Worm (Caenorhabditis elegans): Measurements from ENCODE around the gene twk-35.

DNA sequence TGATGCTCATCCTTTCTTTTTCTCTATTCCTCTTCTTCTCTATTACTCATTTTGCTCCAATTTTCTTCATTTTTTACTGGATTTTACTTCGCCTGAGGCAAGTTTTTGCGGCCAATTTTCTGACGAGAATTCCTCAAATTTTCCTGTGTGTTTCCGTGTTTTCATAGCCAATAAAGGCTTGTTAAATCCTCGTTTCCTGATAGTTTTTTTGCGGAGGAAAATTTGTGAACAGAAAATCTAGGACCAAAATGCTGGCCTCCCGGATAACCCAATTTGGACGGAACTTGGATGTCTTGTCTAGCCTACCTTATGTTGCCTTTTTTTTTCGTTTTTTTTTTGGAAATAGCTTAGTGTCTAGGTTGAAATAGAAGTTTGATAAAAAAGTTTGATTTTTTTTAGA lies 49.1 kb upstream of the twk-35 start:
- TF ChIP-seq hnd-1 (tag; optimal IDR thresholded peaks at IDR 0.05) (no peak), ama-1 (optimal IDR thresholded peaks at IDR 0.05) (no peak), aly-1 (tag; optimal IDR thresholded peaks at IDR 0.05) (no peak), flt-1 (GFP tag; IDR thresholded peaks at IDR 0.05) (no peak), tbx-37 (GFP tag; conservative IDR thresholded peaks at IDR 0.05) (no peak), pes-1 (GFP tag; IDR thresholded peaks at IDR 0.05) (no peak), scrt-1 (GFP tag; IDR thresholded peaks at IDR 0.05) (no peak), sea-1 (GFP tag; conservative IDR thresholded peaks at IDR 0.05) (no peak), B0310.2 (tag; optimal IDR thresholded peaks at IDR 0.05) (no peak), hmbx-1 (tag; optimal IDR thresholded peaks at IDR 0.05) (no peak), ceh-36 (tag; optimal IDR thresholded peaks at IDR 0.05) (no peak), ets-7 (tag; optimal IDR thresholded peaks at IDR 0.05) (no peak), ceh-13 (GFP tag; optimal IDR thresholded peaks at IDR 0.05) (no peak), F13C5.2 (tag; optimal IDR thresholded peaks at IDR 0.05) (no peak)

Data from whole organism, early embryonic.